Worm (Caenorhabditis elegans) whole organism, L4 larva: ENCODE results near the gene R144.12.

ENCODE experiments used
- F10B5.3 ChIP-seq: sonication (generic microtip); optimal IDR thresholded peaks from 2 replicates; lab custom pipeline; 2016; ENCODE audit warnings: mild to moderate bottlenecking, missing genetic modification characterization, missing compliant biosample characterization
- F49E8.2 ChIP-seq: sonication (generic microtip); optimal IDR thresholded peaks from 2 replicates; lab custom pipeline; 2016; ENCODE audit warnings: missing compliant biosample characterization, mild to moderate bottlenecking, missing genetic modification characterization, borderline replicate concordance
- T26A8.4 ChIP-seq: fragments of 200-800 bp; sonication (Bioruptor generic); IDR thresholded peaks from 2 replicates; pipeline ENCODE4 v1.3.6; 2022; ENCODE audit warnings: missing genetic modification characterization, missing compliant biosample characterization
- Y5F2A.4 ChIP-seq: fragments of 200-800 bp; sonication (Bioruptor generic); optimal IDR thresholded peaks from 2 replicates; lab custom pipeline; 2018; ENCODE audit warnings: mild to moderate bottlenecking, missing genetic modification characterization, missing compliant biosample characterization
- Y75B8A.6 ChIP-seq: fragments of 200-800 bp; sonication (Bioruptor generic); IDR thresholded peaks from 2 replicates; pipeline ENCODE4 v1.3.6; 2022; ENCODE audit warnings: missing genetic modification reagents, missing genetic modification characterization, missing compliant biosample characterization
- ZK337.2 ChIP-seq: fragments of 200-800 bp; sonication (Bioruptor generic); IDR thresholded peaks from 2 replicates; pipeline ENCODE4 v1.3.6; 2022; ENCODE audit warnings: missing genetic modification reagents, missing genetic modification characterization, missing compliant biosample characterization
- ZK546.5 ChIP-seq, 2 experiments: sonication (generic microtip); optimal IDR thresholded peaks; 2 replicates each; lab custom pipeline; 2017; ENCODE audit warnings: missing biosample characterization in 2 of 2, missing genetic modification characterization in 2 of 2
- ama-1 ChIP-seq: fragments of 150-350 bp; optimal IDR thresholded peaks from 2 replicates; lab custom pipeline; 2014; ENCODE audit warnings: inconsistent platforms, mixed read lengths
- ceh-28 ChIP-seq: fragments of 150-350 bp; optimal IDR thresholded peaks from 2 replicates; lab custom pipeline; 2014; ENCODE audit warnings: missing biosample characterization, missing genetic modification reagents, missing genetic modification characterization
- ceh-44 ChIP-seq: fragments of 200-800 bp; sonication (Bioruptor generic); IDR thresholded peaks from 2 replicates; pipeline ENCODE4 v1.3.6; 2022; ENCODE audit warnings: missing genetic modification reagents, missing genetic modification characterization, missing compliant biosample characterization
- ces-1 ChIP-seq: fragments of 150-350 bp; sonication (generic microtip); optimal IDR thresholded peaks from 4 replicates; lab custom pipeline; 2014; ENCODE audit warnings: missing biosample characterization, missing genetic modification reagents, missing genetic modification characterization
- ctbp-1 ChIP-seq: fragments of 200-800 bp; sonication (Bioruptor generic); IDR thresholded peaks from 2 replicates; pipeline ENCODE4 v1.3.6; 2022; ENCODE audit warnings: missing genetic modification reagents, missing genetic modification characterization, missing compliant biosample characterization
- daf-12 ChIP-seq: fragments of 150-350 bp; optimal IDR thresholded peaks from 2 replicates; lab custom pipeline; 2014; ENCODE audit warnings: missing biosample characterization, missing genetic modification reagents, missing genetic modification characterization
- daf-19 ChIP-seq: fragments of 200-800 bp; sonication (Bioruptor generic); conservative IDR thresholded peaks from 2 replicates; pipeline ENCODE4 v1.3.6; 2022; ENCODE audit warnings: missing genetic modification characterization, missing compliant biosample characterization
- daf-8 ChIP-seq: fragments of 200-800 bp; sonication (Bioruptor generic); IDR thresholded peaks from 2 replicates; pipeline ENCODE4 v1.3.6; 2022; ENCODE audit warnings: missing genetic modification characterization, missing compliant biosample characterization
- dmd-6 ChIP-seq: fragments of 200-800 bp; sonication (Bioruptor generic); IDR thresholded peaks from 2 replicates; pipeline ENCODE4 v1.3.6; 2022; ENCODE audit warnings: missing genetic modification reagents, missing genetic modification characterization, missing compliant biosample characterization
- dmd-8 ChIP-seq: fragments of 200-800 bp; sonication (Bioruptor generic); IDR thresholded peaks from 2 replicates; pipeline ENCODE4 v1.3.6; 2022; ENCODE audit warnings: missing genetic modification characterization, missing compliant biosample characterization
- dmd-9 ChIP-seq: fragments of 200-800 bp; sonication (Bioruptor generic); IDR thresholded peaks from 2 replicates; pipeline ENCODE4 v1.3.6; 2022; ENCODE audit warnings: missing genetic modification reagents, missing genetic modification characterization, missing compliant biosample characterization
- dpl-1 ChIP-seq: fragments of 150-350 bp; optimal IDR thresholded peaks from 2 replicates; lab custom pipeline; 2014; ENCODE audit warnings: missing biosample characterization, missing genetic modification reagents, missing genetic modification characterization
- dve-1 ChIP-seq: sonication (generic microtip); optimal IDR thresholded peaks from 2 replicates; lab custom pipeline; 2017; ENCODE audit warnings: antibody characterized with exemption, mild to moderate bottlenecking, missing genetic modification characterization, missing compliant biosample characterization; ENCODE audit not compliant: insufficient read depth
- egl-27 ChIP-seq: sonication (generic microtip); optimal IDR thresholded peaks from 3 replicates; lab custom pipeline; 2017; ENCODE audit warnings: missing biosample characterization, missing genetic modification reagents, missing genetic modification characterization
- egl-43 ChIP-seq: fragments of 200-800 bp; sonication (Bioruptor generic); IDR thresholded peaks from 2 replicates; pipeline ENCODE4 v1.3.6; 2022; ENCODE audit warnings: missing genetic modification reagents, missing genetic modification characterization, missing compliant biosample characterization
- fos-1 ChIP-seq: fragments of 150-350 bp; optimal IDR thresholded peaks from 2 replicates; lab custom pipeline; 2014; ENCODE audit warnings: missing biosample characterization, missing genetic modification characterization
- gei-8 ChIP-seq: fragments of 200-800 bp; sonication (Bioruptor generic); optimal IDR thresholded peaks from 2 replicates; lab custom pipeline; 2018; ENCODE audit warnings: mild to moderate bottlenecking, missing genetic modification characterization, missing compliant biosample characterization
- hlh-11 ChIP-seq: fragments of 200-800 bp; sonication (Bioruptor generic); optimal IDR thresholded peaks from 2 replicates; lab custom pipeline; 2018; ENCODE audit warnings: mild to moderate bottlenecking, missing genetic modification characterization, missing compliant biosample characterization
- lim-7 ChIP-seq: fragments of 200-800 bp; sonication (Bioruptor generic); IDR thresholded peaks from 2 replicates; pipeline ENCODE4 v1.3.6; 2022; ENCODE audit warnings: missing genetic modification characterization, missing compliant biosample characterization
- lsy-2 ChIP-seq, 2 experiments: fragments of 150-350 bp in 1 of 2; sonication (generic microtip) in 1 of 2; optimal IDR thresholded peaks; 2 replicates each; lab custom pipeline; 2014 to 2017; ENCODE audit warnings: missing biosample characterization in 2 of 2, missing genetic modification characterization in 2 of 2
- mep-1 ChIP-seq: fragments of 150-350 bp; sonication (generic microtip); optimal IDR thresholded peaks from 3 replicates; lab custom pipeline; 2014; ENCODE audit warnings: missing biosample characterization, missing genetic modification characterization
- mes-2 ChIP-seq: sonication (generic microtip); optimal IDR thresholded peaks from 2 replicates; lab custom pipeline; 2016; ENCODE audit warnings: missing genotype, mild to moderate bottlenecking, missing genetic modification characterization, missing compliant biosample characterization; ENCODE audit not compliant: poor library complexity, severe bottlenecking
- mxl-2 ChIP-seq: fragments of 200-800 bp; sonication (Bioruptor generic); conservative IDR thresholded peaks from 2 replicates; pipeline ENCODE4 v1.3.6; 2022; ENCODE audit warnings: missing genetic modification reagents, missing genetic modification characterization, missing compliant biosample characterization
- nhr-102 ChIP-seq: sonication (generic microtip); optimal IDR thresholded peaks from 2 replicates; lab custom pipeline; 2016; ENCODE audit warnings: mild to moderate bottlenecking, missing genetic modification characterization, moderate library complexity, missing compliant biosample characterization
- nhr-11 ChIP-seq: fragments of 150-350 bp; optimal IDR thresholded peaks from 2 replicates; lab custom pipeline; 2014; ENCODE audit warnings: missing biosample characterization, missing genetic modification characterization
- nhr-111 ChIP-seq: fragments of 200-800 bp; sonication (Bioruptor generic); optimal IDR thresholded peaks from 2 replicates; lab custom pipeline; 2018; ENCODE audit warnings: mild to moderate bottlenecking, missing genetic modification characterization, missing compliant biosample characterization
- nhr-237 ChIP-seq: sonication (generic microtip); optimal IDR thresholded peaks from 2 replicates; lab custom pipeline; 2017; ENCODE audit warnings: missing biosample characterization, missing genetic modification characterization
- nhr-28 ChIP-seq: fragments of 150-350 bp; optimal IDR thresholded peaks from 2 replicates; lab custom pipeline; 2014; ENCODE audit warnings: missing biosample characterization, missing genetic modification characterization
- nhr-42 ChIP-seq: fragments of 200-800 bp; sonication (Bioruptor generic); IDR thresholded peaks from 2 replicates; pipeline ENCODE4 v1.3.6; 2022; ENCODE audit warnings: missing genetic modification characterization, missing compliant biosample characterization
- nhr-6 ChIP-seq: fragments of 150-350 bp; optimal IDR thresholded peaks from 2 replicates; lab custom pipeline; 2014; ENCODE audit warnings: missing biosample characterization, missing genetic modification characterization
- nhr-77 ChIP-seq: fragments of 150-350 bp; optimal IDR thresholded peaks from 2 replicates; lab custom pipeline; 2014; ENCODE audit warnings: missing biosample characterization, missing genetic modification characterization
- pha-4 ChIP-seq, 2 experiments: fragments of 150-350 bp in 1 of 2; fragments of 200-800 bp in 1 of 2; sonication (Bioruptor generic) in 1 of 2; IDR thresholded peaks in 1 of 2; optimal IDR thresholded peaks in 1 of 2; 2 replicates each; pipeline versions ENCODE4 v1.3.6 to Lab custom; 2014 to 2022; ENCODE audit warnings: missing genetic modification characterization in 2 of 2, missing genetic modification reagents in 2 of 2, missing biosample characterization in 1 of 2, missing compliant biosample characterization in 1 of 2
- php-3 ChIP-seq: fragments of 200-800 bp; sonication (Bioruptor generic); IDR thresholded peaks from 2 replicates; pipeline ENCODE4 v1.3.6; 2022; ENCODE audit warnings: missing genetic modification reagents, missing genetic modification characterization, missing compliant biosample characterization
- saeg-2 ChIP-seq: fragments of 200-800 bp; sonication (Bioruptor generic); IDR thresholded peaks from 2 replicates; pipeline ENCODE4 v1.3.6; 2022; ENCODE audit warnings: missing genetic modification reagents, missing genetic modification characterization, missing compliant biosample characterization
- skn-1 ChIP-seq: fragments of 150-350 bp; optimal IDR thresholded peaks from 2 replicates; lab custom pipeline; 2014; ENCODE audit warnings: missing biosample characterization, missing genetic modification characterization
- spr-1 ChIP-seq: sonication (generic microtip); optimal IDR thresholded peaks from 2 replicates; lab custom pipeline; 2016; ENCODE audit warnings: mild to moderate bottlenecking, missing genetic modification characterization, missing compliant biosample characterization
- tag-97 ChIP-seq: fragments of 200-800 bp; sonication (Bioruptor generic); IDR thresholded peaks from 2 replicates; pipeline ENCODE4 v1.3.6; 2022; ENCODE audit warnings: missing genetic modification characterization, missing compliant biosample characterization
- unc-130 ChIP-seq: sonication (generic microtip); optimal IDR thresholded peaks from 2 replicates; lab custom pipeline; 2016; ENCODE audit warnings: missing genetic modification reagents, missing genetic modification characterization, missing compliant biosample characterization
- unc-62 ChIP-seq, 3 experiments: fragments of 150-350 bp in 1 of 3; sonication (generic microtip); optimal IDR thresholded peaks in 2 of 3; peaks in 1 of 3; 1 replicate in 1 of 3; 2 replicates in 2 of 3; lab custom pipeline; 2014 to 2017; ENCODE audit warnings: missing biosample characterization in 3 of 3, missing genetic modification characterization in 3 of 3, missing genetic modification reagents in 3 of 3, missing genotype in 1 of 3
- vab-7 ChIP-seq: fragments of 200-800 bp; sonication (Bioruptor generic); IDR thresholded peaks from 2 replicates; pipeline ENCODE4 v1.3.6; 2022; ENCODE audit warnings: missing genetic modification reagents, missing genetic modification characterization, missing compliant biosample characterization
- zag-1 ChIP-seq: fragments of 150-350 bp; optimal IDR thresholded peaks from 2 replicates; lab custom pipeline; 2014; ENCODE audit warnings: missing biosample characterization, missing genetic modification characterization
- zfp-2 ChIP-seq: sonication (generic microtip); optimal IDR thresholded peaks from 2 replicates; lab custom pipeline; 2016; ENCODE audit warnings: mild to moderate bottlenecking, missing genetic modification characterization, missing compliant biosample characterization
- zfp-3 ChIP-seq: fragments of 200-800 bp; sonication (Bioruptor generic); conservative IDR thresholded peaks from 2 replicates; pipeline ENCODE4 v1.3.6; 2022; ENCODE audit warnings: missing genetic modification reagents, missing genetic modification characterization, missing compliant biosample characterization

The R144.12 gene

ce11 chrIII:5047175-5047574 lies 40.4 kb upstream of the R144.12 start, which contains the start of gene txbp-3 (continued):
- TF ChIP-seq mxl-2 (GFP tag; lab: Robert Waterston, UW) = no peak
- TF ChIP-seq F10B5.3 = no peak
- no peak for TF ChIP-seq ama-1 (lab: Kevin White, UChicago)
- TF ChIP-seq egl-43 (GFP tag; lab: Robert Waterston, UW) = no peak
- TF ChIP-seq skn-1 (tag; lab: Kevin White, UChicago) = no peak
- no peak for TF ChIP-seq pha-4 (GFP tag; IDR thresholded peaks at IDR 0.05; lab: Robert Waterston, UW)
- peak; percentile 76 for TF ChIP-seq pha-4 (tag; optimal IDR thresholded peaks at IDR 0.05; lab: Kevin White, UChicago)
- TF ChIP-seq unc-130 (GFP tag; lab: Kevin White, UChicago) = no peak
- peak; percentile 79 for TF ChIP-seq dve-1 (tag; lab: Kevin White, UChicago)
- no peak for TF ChIP-seq ceh-28 (tag; lab: Kevin White, UChicago)
- no peak for TF ChIP-seq hlh-11
- no peak for TF ChIP-seq nhr-102 (tag; lab: Kevin White, UChicago)
- TF ChIP-seq gei-8 = no peak
- TF ChIP-seq lim-7 (GFP tag; lab: Robert Waterston, UW) = no peak
- no peak for TF ChIP-seq F49E8.2 (tag; lab: Kevin White, UChicago)
- TF ChIP-seq nhr-237 = no peak
- no peak for TF ChIP-seq daf-8 (GFP tag; lab: Robert Waterston, UW)
- TF ChIP-seq dmd-9 (GFP tag; lab: Robert Waterston, UW) = no peak
- no peak for TF ChIP-seq Y5F2A.4
- no peak for TF ChIP-seq dmd-8 (GFP tag; lab: Robert Waterston, UW)
- TF ChIP-seq vab-7 (GFP tag; lab: Robert Waterston, UW) = no peak
- no peak for TF ChIP-seq tag-97
- TF ChIP-seq zfp-3 (GFP tag; lab: Robert Waterston, UW) = no peak
- TF ChIP-seq ceh-44 (GFP tag; lab: Robert Waterston, UW) = no peak
- TF ChIP-seq daf-19 (GFP tag; lab: Robert Waterston, UW) = no peak
- TF ChIP-seq ces-1 (GFP tag; lab: Kevin White, UChicago) = peak; percentile 12
- peak; percentile 57; the same call in 1 of the 2 replicates for TF ChIP-seq dmd-6 (GFP tag; lab: Robert Waterston, UW)
- TF ChIP-seq lsy-2 (tag; optimal IDR thresholded peaks at IDR 0.05; lab: Kevin White, UChicago) = peak in 1 of 2 experiments; percentile 59
- TF ChIP-seq zag-1 = no peak
- peak; percentile 54 for TF ChIP-seq dpl-1 (GFP tag; lab: Kevin White, UChicago)
- peak; percentile 71 for TF ChIP-seq mep-1 (tag; lab: Kevin White, UChicago)
- no peak for TF ChIP-seq spr-1 (tag; lab: Kevin White, UChicago)
- TF ChIP-seq fos-1 (tag; lab: Kevin White, UChicago) = no peak
- peak; percentile 50 for TF ChIP-seq nhr-6 (tag; lab: Kevin White, UChicago)
- no peak for TF ChIP-seq T26A8.4 (GFP tag; lab: Robert Waterston, UW)
- peak; percentile 77 for TF ChIP-seq nhr-28 (tag; lab: Kevin White, UChicago)
- TF ChIP-seq ZK337.2 (GFP tag; lab: Robert Waterston, UW) = no peak

ce11 chrIII:5044709-5045108 lies 37.9 kb upstream of the R144.12 start, which contains the start of gene C45G9.14:
Gene C45G9.14, plus strand, starts transcription at chrIII:5045009.
- TF ChIP-seq ctbp-1 = no peak
- TF ChIP-seq, all 104 proteins: peak for 0

ce11 chrIII:5042112-5042511 lies 35.3 kb upstream of the R144.12 start, which contains the start of gene nlp-43:
Gene nlp-43, plus strand, starts transcription at chrIII:5042412.
- TF ChIP-seq saeg-2 (GFP tag; lab: Robert Waterston, UW) (no peak), nhr-111 (GFP tag; lab: Kevin White, UChicago) (no peak), nhr-42 (GFP tag; lab: Robert Waterston, UW) (no peak), zfp-2 (tag; lab: Kevin White, UChicago) (no peak), mes-2 (tag; lab: Kevin White, UChicago) (no peak), nhr-77 (tag; lab: Kevin White, UChicago) (no peak), unc-62 (GFP tag; optimal IDR thresholded peaks at IDR 0.05 in 1 of 2; lab: Kevin White, UChicago) (no peak), unc-62 (tag; optimal IDR thresholded peaks at IDR 0.05; lab: Kevin White, UChicago) (no peak), php-3 (GFP tag; lab: Robert Waterston, UW) (no peak), daf-12 (no peak), T26A8.4 (GFP tag; lab: Robert Waterston, UW) (no peak), ZK546.5 (tag; optimal IDR thresholded peaks at IDR 0.05; lab: Kevin White, UChicago) (no peak), ces-1 (GFP tag; lab: Kevin White, UChicago) (no peak), nhr-11 (tag; lab: Kevin White, UChicago) (no peak), Y75B8A.6 (GFP tag; lab: Robert Waterston, UW) (no peak), egl-27 (tag; lab: Kevin White, UChicago) (no peak)
